Fruit fly (Drosophila melanogaster) whole organism, pupa: ENCODE data around the gene CG10183.

Source experiments
- CG10348 ChIP-seq: fragments of 200-800 bp; sonication (Bioruptor generic); IDR thresholded peaks from 2 replicates; pipeline ENCODE4 v1.3.6; 2022; ENCODE audit warnings: missing biosample characterization, missing genetic modification characterization
- CG12605 ChIP-seq: fragments of 200-800 bp; sonication (Bioruptor generic); IDR thresholded peaks from 2 replicates; pipeline ENCODE4 v1.3.6; 2022; ENCODE audit warnings: missing biosample characterization, missing genetic modification characterization
- CG13204 ChIP-seq: fragments of 200-800 bp; sonication (Bioruptor generic); optimal IDR thresholded peaks from 2 replicates; lab custom pipeline; 2018; ENCODE audit warnings: missing biosample characterization, mild to moderate bottlenecking, missing genetic modification characterization, moderate library complexity
- CG14655 ChIP-seq: fragments of 200-800 bp; sonication (Bioruptor generic); optimal IDR thresholded peaks from 3 replicates; lab custom pipeline; 2017; ENCODE audit warnings: mild to moderate bottlenecking, missing biosample characterization, missing genetic modification reagents, missing genetic modification characterization
- CG15710 ChIP-seq: fragments of 200-800 bp; sonication (Bioruptor generic); optimal IDR thresholded peaks from 2 replicates; lab custom pipeline; 2018; ENCODE audit warnings: missing biosample characterization, mild to moderate bottlenecking, missing genetic modification characterization, moderate library complexity
- CG17806 ChIP-seq: fragments of 200-800 bp; sonication (Bioruptor generic); optimal IDR thresholded peaks from 2 replicates; lab custom pipeline; 2018; ENCODE audit warnings: missing biosample characterization, mild to moderate bottlenecking, missing genetic modification characterization, moderate library complexity
- CG32121 ChIP-seq: fragments of 200-800 bp; sonication (Bioruptor generic); IDR thresholded peaks from 2 replicates; pipeline ENCODE4 v1.3.6; 2022; ENCODE audit warnings: missing biosample characterization, missing genetic modification characterization
- CG34367 ChIP-seq: fragments of 200-800 bp; sonication (Bioruptor generic); optimal IDR thresholded peaks from 2 replicates; lab custom pipeline; 2018; ENCODE audit warnings: missing biosample characterization, mild to moderate bottlenecking, missing genetic modification characterization
- CG4496 ChIP-seq: fragments of 200-800 bp; sonication (Bioruptor generic); IDR thresholded peaks from 3 replicates; pipeline ENCODE4 v1.3.6; 2022; ENCODE audit warnings: missing biosample characterization, missing genetic modification characterization
- CG8159 ChIP-seq: fragments of 200-800 bp; sonication (Bioruptor generic); optimal IDR thresholded peaks from 3 replicates; lab custom pipeline; 2018; ENCODE audit warnings: missing biosample characterization, mild to moderate bottlenecking, missing genetic modification characterization, moderate library complexity
- CG8301 ChIP-seq: fragments of 200-800 bp; sonication (Bioruptor generic); optimal IDR thresholded peaks from 2 replicates; lab custom pipeline; 2018; ENCODE audit warnings: missing biosample characterization, mild to moderate bottlenecking, missing genetic modification characterization
- CG9948 ChIP-seq: fragments of 200-800 bp; sonication (Bioruptor generic); optimal IDR thresholded peaks from 2 replicates; lab custom pipeline; 2018; ENCODE audit warnings: missing biosample characterization, mild to moderate bottlenecking, missing genetic modification characterization, moderate library complexity
- EcR ChIP-seq: fragments of 200-800 bp; sonication (Bioruptor generic); optimal IDR thresholded peaks from 3 replicates; lab custom pipeline; 2019; ENCODE audit warnings: missing biosample characterization, missing genetic modification characterization, mild to moderate bottlenecking, moderate library complexity, missing genetic modification reagents
- Ets98B ChIP-seq: fragments of 200-800 bp; sonication (Bioruptor generic); IDR thresholded peaks from 2 replicates; pipeline ENCODE4 v1.3.6; 2022; ENCODE audit warnings: missing biosample characterization, missing genetic modification characterization
- Pif1A ChIP-seq: fragments of 200-800 bp; sonication (Bioruptor generic); optimal IDR thresholded peaks from 3 replicates; lab custom pipeline; 2016; ENCODE audit warnings: missing biosample characterization, missing genetic modification characterization
- Pif1B ChIP-seq: fragments of 200-800 bp; sonication (Bioruptor generic); optimal IDR thresholded peaks from 3 replicates; lab custom pipeline; 2016; ENCODE audit warnings: missing biosample characterization, missing genetic modification characterization
- Snoo ChIP-seq: fragments of 200-800 bp; sonication (Bioruptor generic); optimal IDR thresholded peaks from 3 replicates; lab custom pipeline; 2017; ENCODE audit warnings: missing biosample characterization, mild to moderate bottlenecking, missing genetic modification characterization, inconsistent platforms
- fd96Ca ChIP-seq: fragments of 200-800 bp; sonication (Bioruptor generic); IDR thresholded peaks from 3 replicates; pipeline ENCODE4 v1.3.6; 2022; ENCODE audit warnings: missing biosample characterization, missing genetic modification characterization
- gl ChIP-seq: fragments of 200-800 bp; sonication (Bioruptor generic); optimal IDR thresholded peaks from 2 replicates; lab custom pipeline; 2018; ENCODE audit warnings: missing biosample characterization, mild to moderate bottlenecking, missing genetic modification characterization
- rn ChIP-seq: fragments of 200-800 bp; sonication (Bioruptor generic); IDR thresholded peaks from 2 replicates; pipeline ENCODE4 v1.3.6; 2022; ENCODE audit warnings: missing biosample characterization, missing genetic modification characterization

CG10183 gene

DNA sequence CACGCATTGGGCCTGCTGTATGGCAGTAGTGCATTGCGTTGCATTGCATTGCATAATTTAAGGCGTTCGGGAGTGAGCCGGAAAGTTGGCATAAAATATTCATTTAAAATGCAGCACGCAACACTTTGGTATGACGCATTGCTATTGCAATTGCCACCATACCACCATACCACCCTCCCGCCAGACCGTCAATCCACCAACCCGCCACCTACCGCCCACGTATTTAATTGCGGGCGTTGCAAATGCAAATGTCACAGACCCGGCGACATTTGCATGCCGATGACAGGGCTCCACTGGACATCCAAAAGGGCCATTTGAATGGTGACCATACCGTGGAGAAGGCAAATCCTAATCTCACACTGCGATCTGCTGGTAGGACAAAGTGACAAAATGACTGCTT is 36.0 kb upstream of the CG10183 start:
- TF ChIP-seq Pif1B (GFP tag; lab: Kevin White, UChicago) (no peak), CG34367 (tag; lab: Kevin White, UChicago) (no peak), EcR (no peak), CG32121 (GFP tag; lab: Robert Waterston, UW) (no peak), Ets98B (no peak), fd96Ca (GFP tag; lab: Robert Waterston, UW) (no peak)
- TF ChIP-seq, all 21 proteins: peak for 0

DNA sequence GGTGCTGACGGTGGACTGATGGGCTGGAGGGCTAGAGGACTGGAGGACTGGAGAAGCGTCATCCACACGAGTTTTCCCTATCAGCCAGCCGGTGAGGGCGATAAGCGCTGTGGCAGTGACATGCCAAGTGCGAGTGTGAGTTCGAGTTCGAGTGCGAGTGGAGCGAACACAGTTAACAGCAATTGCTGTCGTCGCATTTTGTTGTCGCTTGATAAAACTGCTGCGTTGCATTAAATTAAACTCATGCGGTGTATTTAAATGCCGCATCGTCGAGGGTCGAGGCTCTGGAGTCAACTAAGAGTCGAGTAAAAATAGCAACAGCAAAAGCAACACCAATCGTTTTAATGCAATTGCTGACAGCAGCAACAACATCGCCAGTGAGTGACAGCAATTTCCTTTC is 30.7 kb upstream of the CG10183 start:
- TF ChIP-seq gl (tag; lab: Kevin White, UChicago) = no peak
- peak; percentile 62 for TF ChIP-seq EcR

DNA sequence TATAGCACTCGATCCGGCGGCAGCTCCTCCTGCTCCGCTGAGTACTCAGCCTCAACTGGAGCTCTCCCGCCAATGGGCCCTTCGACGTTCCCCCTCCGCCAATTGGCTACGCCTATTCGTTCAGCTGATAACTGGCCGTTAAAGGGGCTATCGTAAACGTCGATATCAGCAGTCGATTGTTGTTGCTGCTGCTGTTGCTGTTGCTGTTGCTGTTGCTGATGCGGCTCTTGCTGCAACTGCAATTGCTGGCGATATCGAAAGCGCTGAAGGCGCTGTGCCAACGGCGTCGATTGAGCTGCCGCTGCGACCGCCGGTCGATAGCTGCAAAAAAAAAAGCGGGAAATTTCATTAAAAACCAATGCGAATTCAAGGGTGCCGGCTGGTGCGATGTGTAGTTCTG is 28.3 kb upstream of the CG10183 start:
- TF ChIP-seq Pif1A (GFP tag; lab: Kevin White, UChicago) = no peak
- TF ChIP-seq EcR = no peak
- no peak for TF ChIP-seq Pif1B (GFP tag; lab: Kevin White, UChicago)
- no peak for TF ChIP-seq Ets98B
- no peak for TF ChIP-seq Snoo (tag; lab: Kevin White, UChicago)
- TF ChIP-seq rn = no peak
- TF ChIP-seq CG14655 = no peak
- TF ChIP-seq CG4496 (GFP tag; lab: Robert Waterston, UW) = no peak
- TF ChIP-seq CG10348 (GFP tag; lab: Robert Waterston, UW) = no peak
- no peak for TF ChIP-seq CG9948 (tag; lab: Kevin White, UChicago)
- no peak for TF ChIP-seq gl (tag; lab: Kevin White, UChicago)
- no peak for TF ChIP-seq CG8159 (tag; lab: Kevin White, UChicago)

DNA sequence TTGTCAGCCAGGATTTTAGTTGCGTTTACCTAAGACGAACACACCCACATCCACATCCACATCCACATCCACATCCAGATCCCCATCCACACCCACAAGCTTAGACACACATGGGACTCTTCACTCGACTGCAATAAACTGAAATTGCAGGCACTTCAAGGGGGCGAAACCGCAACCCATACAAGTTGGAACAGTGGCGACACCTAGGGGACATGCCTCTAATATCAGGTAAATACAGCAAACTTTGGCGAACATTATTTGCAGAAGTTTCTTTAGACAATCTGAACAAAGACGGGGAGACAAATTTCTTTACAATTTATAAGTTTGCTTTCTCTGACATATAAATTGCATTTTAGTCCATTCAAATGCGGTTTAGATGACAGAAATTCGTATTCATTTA is 24.1 kb upstream of the CG10183 start:
- TF ChIP-seq CG9948 (tag; lab: Kevin White, UChicago) (no peak), CG12605 (GFP tag; lab: Robert Waterston, UW) (no peak), CG8159 (tag; lab: Kevin White, UChicago) (no peak), CG15710 (tag; lab: Kevin White, UChicago) (no peak), CG13204 (GFP tag; lab: Kevin White, UChicago) (no peak), CG32121 (GFP tag; lab: Robert Waterston, UW) (no peak)

DNA sequence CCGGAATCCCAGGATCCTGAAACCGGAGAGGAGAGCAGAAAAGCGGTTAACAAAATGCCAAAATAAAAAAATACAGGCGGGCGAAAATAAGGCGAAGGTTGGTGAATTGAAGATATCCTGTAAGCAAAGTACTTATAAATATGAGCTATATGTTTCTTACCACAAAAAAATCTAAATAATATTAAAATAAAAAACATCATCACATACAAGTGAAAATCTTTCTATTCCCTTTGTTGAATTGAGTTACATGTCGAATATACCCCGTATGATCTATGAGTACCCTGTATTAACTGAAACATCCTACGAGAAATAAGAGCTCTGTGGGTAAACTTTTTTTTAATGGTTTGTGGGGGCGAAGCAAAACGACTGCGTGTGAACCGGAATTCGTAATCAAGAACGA is 13.3 kb upstream of the CG10183 start:
- no peak for TF ChIP-seq CG12605 (GFP tag; lab: Robert Waterston, UW)
- TF ChIP-seq CG13204 (GFP tag; lab: Kevin White, UChicago) = no peak
- TF ChIP-seq Pif1B (GFP tag; lab: Kevin White, UChicago) = no peak
- no peak for TF ChIP-seq CG8159 (tag; lab: Kevin White, UChicago)
- TF ChIP-seq EcR = no peak
- no peak for TF ChIP-seq CG15710 (tag; lab: Kevin White, UChicago)
- TF ChIP-seq CG17806 (tag; lab: Kevin White, UChicago) = no peak
- no peak for TF ChIP-seq Pif1A (GFP tag; lab: Kevin White, UChicago)
- no peak for TF ChIP-seq CG4496 (GFP tag; lab: Robert Waterston, UW)
- no peak for TF ChIP-seq Snoo (tag; lab: Kevin White, UChicago)
- TF ChIP-seq fd96Ca (GFP tag; lab: Robert Waterston, UW) = no peak

DNA sequence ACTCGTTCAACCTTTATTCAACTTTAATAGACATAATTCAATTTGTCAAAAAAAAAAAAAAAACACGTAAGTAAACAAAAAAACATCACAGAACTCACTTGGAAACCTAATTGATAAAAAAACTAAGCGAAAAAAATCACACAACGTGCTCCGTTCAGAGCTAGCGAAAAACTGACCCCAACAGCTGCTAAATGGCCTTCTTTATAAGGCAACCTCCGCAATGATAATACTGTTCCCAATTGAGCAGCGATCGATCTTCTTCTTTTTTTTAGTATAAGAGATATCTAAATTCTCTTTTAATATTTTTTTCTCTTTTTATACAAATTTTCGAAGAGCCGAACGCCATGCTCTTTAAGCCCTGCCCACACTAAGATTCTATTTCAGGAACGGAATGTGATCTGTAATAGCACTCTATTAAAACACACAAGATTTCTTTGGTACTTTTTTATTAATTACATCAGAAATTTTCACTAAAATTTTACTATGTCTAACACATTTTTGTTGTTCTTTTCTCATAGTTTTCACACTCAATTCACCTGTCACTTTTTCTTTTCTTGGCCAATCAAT is 6.6 kb upstream of the CG10183 start, which contains the start of gene CG10184:
CG10184 (minus strand) TSS at position 181 of the 567 bp plus-strand sequence.
- TF ChIP-seq CG12605 (GFP tag; lab: Robert Waterston, UW) = peak; percentile 61
- no peak for TF ChIP-seq CG8301
- TF ChIP-seq Ets98B = no peak; the same call in 1 of the 2 replicates
- TF ChIP-seq fd96Ca (GFP tag; lab: Robert Waterston, UW) = no peak
- no peak for TF ChIP-seq Pif1B (GFP tag; lab: Kevin White, UChicago)
- TF ChIP-seq CG4496 (GFP tag; lab: Robert Waterston, UW) = no peak
- peak; percentile 16 for TF ChIP-seq CG14655
- no peak for TF ChIP-seq CG32121 (GFP tag; lab: Robert Waterston, UW)
- peak; percentile 13 for TF ChIP-seq CG17806 (tag; lab: Kevin White, UChicago)
- TF ChIP-seq CG9948 (tag; lab: Kevin White, UChicago) = no peak
- TF ChIP-seq EcR = no peak
- peak; percentile 48 for TF ChIP-seq Pif1A (GFP tag; lab: Kevin White, UChicago)
- peak; percentile 30 for TF ChIP-seq gl (tag; lab: Kevin White, UChicago)
- no peak for TF ChIP-seq Snoo (tag; lab: Kevin White, UChicago)

DNA sequence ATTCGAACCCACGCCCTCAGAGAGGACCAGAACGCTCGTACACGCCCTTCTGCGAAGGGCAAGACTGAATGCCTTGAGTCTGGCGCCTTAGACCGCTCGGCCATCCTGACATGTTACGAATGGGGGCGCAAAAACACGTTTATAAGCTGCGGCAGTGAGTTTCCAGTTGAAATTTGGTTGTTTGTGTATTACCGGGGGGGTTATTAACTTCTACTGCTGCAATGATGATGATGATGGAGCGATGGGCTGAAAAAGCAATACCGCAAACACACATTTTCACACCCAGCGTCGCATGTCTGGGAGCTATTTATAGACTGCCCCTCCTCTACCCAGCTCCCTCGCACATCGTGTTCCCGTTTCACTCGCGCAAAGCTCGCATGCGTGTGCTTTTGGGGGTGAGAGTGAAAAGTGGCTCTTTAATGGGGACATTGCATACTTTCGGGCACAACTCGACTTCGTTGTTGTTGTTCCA is 2.5 kb upstream of the CG10183 start:
- TF ChIP-seq EcR (peak; percentile 92), CG14655 (no peak), CG4496 (GFP tag; lab: Robert Waterston, UW) (0 out of 3 replicates have a peak, but pooled peaks have one; percentile 55)

DNA sequence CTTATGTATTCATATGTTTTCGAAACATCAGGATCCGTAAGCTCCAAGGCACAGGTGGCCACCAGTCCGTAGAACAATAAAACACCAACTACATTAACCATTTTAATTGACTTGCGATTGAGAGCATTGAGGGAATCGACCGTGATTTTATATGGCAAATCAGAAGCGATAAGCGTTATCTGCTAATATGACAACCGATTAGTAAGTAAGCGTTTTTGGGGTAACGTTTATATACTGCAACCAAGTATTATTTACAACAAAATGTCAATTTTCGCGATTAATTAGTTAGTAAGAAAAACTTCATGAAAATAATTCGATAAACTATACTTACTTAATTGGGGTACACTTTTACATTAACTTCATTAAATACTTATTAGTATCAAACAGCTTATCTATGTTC is 2.7 kb downstream of the CG10183 start, which contains the start of gene CG16723:
CG16723 (minus strand) TSS at position 101 of the 400 bp plus-strand sequence.
- no peak for TF ChIP-seq Pif1B (GFP tag; lab: Kevin White, UChicago)
- no peak for TF ChIP-seq gl (tag; lab: Kevin White, UChicago)
- no peak for TF ChIP-seq CG8159 (tag; lab: Kevin White, UChicago)
- TF ChIP-seq Snoo (tag; lab: Kevin White, UChicago) = no peak
- TF ChIP-seq CG13204 (GFP tag; lab: Kevin White, UChicago) = no peak
- TF ChIP-seq CG10348 (GFP tag; lab: Robert Waterston, UW) = no peak
- TF ChIP-seq CG34367 (tag; lab: Kevin White, UChicago) = no peak
- no peak for TF ChIP-seq CG12605 (GFP tag; lab: Robert Waterston, UW)
- TF ChIP-seq CG15710 (tag; lab: Kevin White, UChicago) = no peak
- TF ChIP-seq EcR = no peak
- no peak for TF ChIP-seq CG4496 (GFP tag; lab: Robert Waterston, UW)
- TF ChIP-seq CG14655 = no peak
- no peak for TF ChIP-seq CG8301
- no peak for TF ChIP-seq Pif1A (GFP tag; lab: Kevin White, UChicago)
- TF ChIP-seq, all 21 proteins: peak for 0
